Fruit fly (Drosophila melanogaster): ENCODE measurements around the gene CG7300.

Gene CG7300

DNA sequence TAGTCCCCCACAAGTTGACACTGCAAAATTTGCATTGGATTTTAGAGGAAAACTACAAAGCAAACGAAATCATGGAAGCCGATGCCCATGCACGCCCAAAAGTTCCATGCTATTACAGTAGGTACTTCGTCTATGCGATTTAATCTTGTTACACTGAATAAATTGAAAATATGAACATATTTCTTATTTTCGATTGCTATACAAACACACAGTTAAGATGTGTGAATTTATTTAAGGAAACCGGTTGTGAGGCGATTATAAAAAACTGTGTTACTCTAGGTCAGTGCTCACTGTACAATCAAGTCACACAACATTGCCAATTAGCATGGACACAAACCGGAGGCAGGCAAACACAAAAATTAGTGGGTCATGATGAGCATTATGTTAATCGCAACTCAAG is 32.2 kb downstream of the CG7300 start (continued):
- peak; percentile 87 for TF ChIP-seq unpg (GFP tag; optimal IDR thresholded peaks at IDR 0.05)
- TF ChIP-seq dati (GFP tag; IDR thresholded peaks at IDR 0.05): peak; percentile 6; the same call in 1 of the 2 replicates
- peak; percentile 64 for TF ChIP-seq Abd-B (GFP tag; optimal IDR thresholded peaks at IDR 0.05)
- peak; percentile 55 for TF ChIP-seq sd (tag; optimal IDR thresholded peaks at IDR 0.05)
- peak; percentile 61 for TF ChIP-seq maf-S (GFP tag; optimal IDR thresholded peaks at IDR 0.05)
- peak; percentile 67 for TF ChIP-seq nmo (GFP tag; optimal IDR thresholded peaks at IDR 0.05)
- TF ChIP-seq fd102C (GFP tag; optimal IDR thresholded peaks at IDR 0.05): no peak
- TF ChIP-seq Atf-2 (GFP tag; optimal IDR thresholded peaks at IDR 0.05): peak; percentile 74
- peak; percentile 87 for TF ChIP-seq CG14050 (GFP tag; IDR thresholded peaks at IDR 0.05)
- peak; percentile 74 for TF ChIP-seq en (GFP tag; optimal IDR thresholded peaks at IDR 0.05)
- peak; percentile 25; the same call in 1 of the 2 replicates for TF ChIP-seq wor (GFP tag; IDR thresholded peaks at IDR 0.05)
- peak; percentile 53; the same call in 1 of the 3 replicates for TF ChIP-seq croc (GFP tag; conservative IDR thresholded peaks at IDR 0.05)
- no peak for TF ChIP-seq HLHmδ (GFP tag; optimal IDR thresholded peaks at IDR 0.05)
- peak; percentile 59 for TF ChIP-seq CG5180 (GFP tag; optimal IDR thresholded peaks at IDR 0.05)
- TF ChIP-seq CG14965 (GFP tag; optimal IDR thresholded peaks at IDR 0.05; ENCODE audit: borderline replicate concordance): peak; percentile 18
- TF ChIP-seq CG3407 (GFP tag; optimal IDR thresholded peaks at IDR 0.05): peak; percentile 43
- TF ChIP-seq CG11504 (tag; optimal IDR thresholded peaks at IDR 0.05): peak; percentile 87
- TF ChIP-seq mam (GFP tag; optimal IDR thresholded peaks at IDR 0.05): peak; percentile 79
- peak; percentile 65 for TF ChIP-seq CG1647 (GFP tag; optimal IDR thresholded peaks at IDR 0.05)
- TF ChIP-seq CG3065 (GFP tag; optimal IDR thresholded peaks at IDR 0.05): peak; percentile 23
- TF ChIP-seq sqz (GFP tag; optimal IDR thresholded peaks at IDR 0.05): peak; percentile 8
- peak; percentile 69 for TF ChIP-seq cwo (GFP tag; optimal IDR thresholded peaks at IDR 0.05)
- TF ChIP-seq chm (GFP tag; IDR thresholded peaks at IDR 0.05): peak; percentile 60; the same call in 1 of the 2 replicates
- peak; percentile 31; the same call in 1 of the 2 replicates for TF ChIP-seq Dip2 (GFP tag; IDR thresholded peaks at IDR 0.05)
- TF ChIP-seq grn (GFP tag; optimal IDR thresholded peaks at IDR 0.05): no peak
- peak; percentile 63 for TF ChIP-seq eyg (GFP tag; optimal IDR thresholded peaks at IDR 0.05)
- peak; percentile 77 for TF ChIP-seq NfI (GFP tag; optimal IDR thresholded peaks at IDR 0.05)
- TF ChIP-seq CG17328 (GFP tag; IDR thresholded peaks at IDR 0.05): peak; percentile 75
- peak; percentile 36 for TF ChIP-seq CG33213 (GFP tag; optimal IDR thresholded peaks at IDR 0.05)
- TF ChIP-seq HmgZ (tag; optimal IDR thresholded peaks at IDR 0.05): peak; percentile 60
- no peak for TF ChIP-seq kni (GFP tag; optimal IDR thresholded peaks at IDR 0.05)
- TF ChIP-seq gcm (GFP tag; optimal IDR thresholded peaks at IDR 0.05): peak; percentile 48
- TF ChIP-seq CG4854 (GFP tag; optimal IDR thresholded peaks at IDR 0.05): peak; percentile 54
- TF ChIP-seq Hr3 (GFP tag; optimal IDR thresholded peaks at IDR 0.05): peak; percentile 71
- TF ChIP-seq sens (GFP tag): peak; percentile 94
- peak; percentile 66 for TF ChIP-seq Hmr (GFP tag; optimal IDR thresholded peaks at IDR 0.05)
- TF ChIP-seq zfh2 (GFP tag; optimal IDR thresholded peaks at IDR 0.05): peak; percentile 59
- no peak for TF ChIP-seq CG4707 (GFP tag; optimal IDR thresholded peaks at IDR 0.05)
- TF ChIP-seq pfk (GFP tag; optimal IDR thresholded peaks at IDR 0.05): no peak
- peak; percentile 33; the same call in 1 of the 2 replicates for TF ChIP-seq CG17612 (GFP tag; IDR thresholded peaks at IDR 0.05)
- peak; percentile 77 for TF ChIP-seq fd3F (GFP tag; optimal IDR thresholded peaks at IDR 0.05)
- peak; percentile 90 for TF ChIP-seq tgo (GFP tag; IDR thresholded peaks at IDR 0.05)
- TF ChIP-seq run (tag; optimal IDR thresholded peaks at IDR 0.05): peak; percentile 55
- peak; percentile 75 for TF ChIP-seq her (GFP tag; optimal IDR thresholded peaks at IDR 0.05)
- TF ChIP-seq CG10147 (GFP tag; optimal IDR thresholded peaks at IDR 0.05): peak; percentile 23
- no peak for TF ChIP-seq D (optimal IDR thresholded peaks at IDR 0.05)
- TF ChIP-seq D (GFP tag; optimal IDR thresholded peaks at IDR 0.05): peak; percentile 3
- no peak for TF ChIP-seq da (GFP tag; optimal IDR thresholded peaks at IDR 0.05)
- peak; percentile 76; the same call in 2 of the 3 replicates for TF ChIP-seq CG7357 (GFP tag; IDR thresholded peaks at IDR 0.05)
- peak; percentile 51 for TF ChIP-seq scrt (GFP tag; optimal IDR thresholded peaks at IDR 0.05)
